Worm (Caenorhabditis elegans) whole organism, L3 larva: Measurements from ENCODE around the gene oxi-1.

Experiments
- R02D3.7 ChIP-seq: fragments of 150-350 bp; optimal IDR thresholded peaks from 2 replicates; lab custom pipeline; 2014; ENCODE audit warnings: missing biosample characterization, missing genetic modification characterization
- aly-2 ChIP-seq: fragments of 150-350 bp; optimal IDR thresholded peaks from 2 replicates; lab custom pipeline; 2014; ENCODE audit warnings: missing biosample characterization, missing genetic modification characterization
- ama-1 ChIP-seq: fragments of 150-350 bp; optimal IDR thresholded peaks from 2 replicates; lab custom pipeline; 2018
- ceh-28 ChIP-seq: fragments of 150-350 bp; optimal IDR thresholded peaks from 2 replicates; lab custom pipeline; 2014; ENCODE audit warnings: missing biosample characterization, missing genetic modification reagents, missing genetic modification characterization
- ceh-82 ChIP-seq: fragments of 150-350 bp; optimal IDR thresholded peaks from 2 replicates; lab custom pipeline; 2014; ENCODE audit warnings: missing biosample characterization, missing genetic modification characterization
- ceh-9 ChIP-seq: sonication (generic microtip); optimal IDR thresholded peaks from 2 replicates; lab custom pipeline; 2018; ENCODE audit warnings: missing biosample characterization, missing genetic modification characterization
- daf-12 ChIP-seq: fragments of 150-350 bp; optimal IDR thresholded peaks from 2 replicates; lab custom pipeline; 2014; ENCODE audit warnings: missing biosample characterization, missing genetic modification reagents, missing genetic modification characterization
- egl-5 ChIP-seq: fragments of 150-350 bp; optimal IDR thresholded peaks from 2 replicates; lab custom pipeline; 2017; ENCODE audit warnings: missing biosample characterization, missing genetic modification reagents, missing genetic modification characterization, inconsistent platforms
- elt-1 ChIP-seq: fragments of 150-350 bp; optimal IDR thresholded peaks from 2 replicates; lab custom pipeline; 2014; ENCODE audit warnings: missing biosample characterization, missing genetic modification characterization
- elt-2 ChIP-seq: sonication (generic microtip); optimal IDR thresholded peaks from 2 replicates; lab custom pipeline; 2016; ENCODE audit warnings: missing genetic modification reagents, mild to moderate bottlenecking, missing genetic modification characterization, missing compliant biosample characterization
- elt-3 ChIP-seq, 3 experiments: fragments of 150-350 bp in 1 of 3; sonication (generic microtip) in 2 of 3; optimal IDR thresholded peaks; 2 replicates in 2 of 3; 4 replicates in 1 of 3; lab custom pipeline; 2014 to 2017; ENCODE audit warnings: missing biosample characterization in 3 of 3, missing genetic modification characterization in 3 of 3
- eor-1 ChIP-seq, 2 experiments: fragments of 150-350 bp; optimal IDR thresholded peaks; 2 replicates each; lab custom pipeline; 2014 to 2018; ENCODE audit warnings: missing biosample characterization in 2 of 2, missing genetic modification characterization in 2 of 2
- fkh-10 ChIP-seq: sonication (generic microtip); optimal IDR thresholded peaks from 2 replicates; lab custom pipeline; 2017; ENCODE audit warnings: missing biosample characterization, missing genetic modification reagents, missing genetic modification characterization
- fkh-2 ChIP-seq: fragments of 150-350 bp; optimal IDR thresholded peaks from 2 replicates; lab custom pipeline; 2014; ENCODE audit warnings: missing biosample characterization, missing genetic modification reagents, missing genetic modification characterization
- fos-1 ChIP-seq: fragments of 150-350 bp; optimal IDR thresholded peaks from 2 replicates; lab custom pipeline; 2014; ENCODE audit warnings: missing biosample characterization, missing genetic modification characterization
- hmg-11 ChIP-seq: sonication (generic microtip); optimal IDR thresholded peaks from 2 replicates; lab custom pipeline; 2016; ENCODE audit warnings: missing genetic modification characterization, missing compliant biosample characterization
- jun-1 ChIP-seq: fragments of 150-350 bp; optimal IDR thresholded peaks from 2 replicates; lab custom pipeline; 2014; ENCODE audit warnings: missing biosample characterization, missing genetic modification reagents, missing genetic modification characterization
- lin-15B ChIP-seq: fragments of 150-350 bp; optimal IDR thresholded peaks from 2 replicates; lab custom pipeline; 2014; ENCODE audit warnings: missing biosample characterization, missing genetic modification characterization
- lin-39 ChIP-seq: fragments of 150-350 bp; optimal IDR thresholded peaks from 2 replicates; lab custom pipeline; 2018; ENCODE audit warnings: missing biosample characterization, missing genetic modification reagents, missing genetic modification characterization
- mdl-1 ChIP-seq: fragments of 150-350 bp; optimal IDR thresholded peaks from 2 replicates; lab custom pipeline; 2014; ENCODE audit warnings: missing biosample characterization, missing genetic modification characterization
- nfya-1 ChIP-seq: sonication (generic microtip); optimal IDR thresholded peaks from 2 replicates; lab custom pipeline; 2017; ENCODE audit warnings: missing genetic modification characterization, mild to moderate bottlenecking, missing compliant biosample characterization, antibody characterized with exemption, moderate library complexity; ENCODE audit not compliant: insufficient read depth
- nhr-11 ChIP-seq: fragments of 150-350 bp; optimal IDR thresholded peaks from 2 replicates; lab custom pipeline; 2014; ENCODE audit warnings: missing biosample characterization, missing genetic modification characterization
- nhr-12 ChIP-seq: fragments of 150-350 bp; optimal IDR thresholded peaks from 2 replicates; lab custom pipeline; 2014; ENCODE audit warnings: missing biosample characterization, missing genetic modification characterization
- nhr-23 ChIP-seq: fragments of 150-350 bp; optimal IDR thresholded peaks from 2 replicates; lab custom pipeline; 2014; ENCODE audit warnings: missing biosample characterization, missing genetic modification reagents, missing genetic modification characterization
- nhr-237 ChIP-seq: fragments of 150-350 bp; optimal IDR thresholded peaks from 2 replicates; lab custom pipeline; 2014; ENCODE audit warnings: missing biosample characterization, missing genetic modification characterization
- nhr-25 ChIP-seq: sonication (generic microtip); optimal IDR thresholded peaks from 2 replicates; lab custom pipeline; 2017; ENCODE audit warnings: missing biosample characterization, missing genetic modification characterization
- nhr-28 ChIP-seq: fragments of 150-350 bp; optimal IDR thresholded peaks from 2 replicates; lab custom pipeline; 2014; ENCODE audit warnings: missing biosample characterization, missing genetic modification characterization
- nhr-43 ChIP-seq: sonication (generic microtip); optimal IDR thresholded peaks from 2 replicates; lab custom pipeline; 2016; ENCODE audit warnings: mild to moderate bottlenecking, missing genetic modification characterization, missing compliant biosample characterization; ENCODE audit not compliant: poor library complexity, severe bottlenecking
- nhr-67 ChIP-seq: fragments of 150-350 bp; optimal IDR thresholded peaks from 2 replicates; lab custom pipeline; 2014; ENCODE audit warnings: missing biosample characterization, missing genetic modification characterization
- pha-4 ChIP-seq: fragments of 150-350 bp; optimal IDR thresholded peaks from 2 replicates; lab custom pipeline; 2014; ENCODE audit warnings: missing biosample characterization, missing genetic modification reagents, missing genetic modification characterization
- pqm-1 ChIP-seq: fragments of 150-350 bp; optimal IDR thresholded peaks from 2 replicates; lab custom pipeline; 2017; ENCODE audit warnings: missing biosample characterization, missing genetic modification characterization, inconsistent platforms
- skn-1 ChIP-seq: fragments of 150-350 bp; optimal IDR thresholded peaks from 2 replicates; lab custom pipeline; 2014; ENCODE audit warnings: missing biosample characterization, missing genetic modification characterization
- snpc-4 ChIP-seq: fragments of 150-350 bp; optimal IDR thresholded peaks from 2 replicates; lab custom pipeline; 2014; ENCODE audit warnings: missing biosample characterization, missing genetic modification characterization
- unc-39 ChIP-seq: sonication (generic microtip); optimal IDR thresholded peaks from 4 replicates; lab custom pipeline; 2017; ENCODE audit warnings: missing biosample characterization, missing genetic modification characterization
- unc-62 ChIP-seq: fragments of 150-350 bp; sonication (generic microtip); optimal IDR thresholded peaks from 4 replicates; lab custom pipeline; 2014; ENCODE audit warnings: missing biosample characterization, missing genetic modification reagents, missing genetic modification characterization
- zag-1 ChIP-seq: fragments of 150-350 bp; optimal IDR thresholded peaks from 2 replicates; lab custom pipeline; 2014; ENCODE audit warnings: missing biosample characterization, missing genetic modification characterization

Gene oxi-1

ce11 chrIII:10869595-10869994, 11.5 kb downstream of the oxi-1 start:
- no peak for TF ChIP-seq skn-1 (tag; lab: Kevin White, UChicago)
- TF ChIP-seq elt-1 (tag; lab: Kevin White, UChicago): no peak
- TF ChIP-seq lin-39 (tag; lab: Kevin White, UChicago): no peak
- no peak for TF ChIP-seq ceh-28 (tag; lab: Kevin White, UChicago)

ce11 chrIII:10870161-10870560, 12.1 kb downstream of the oxi-1 start:
- TF ChIP-seq ceh-28 (tag; lab: Kevin White, UChicago) (no peak), nhr-12 (tag; lab: Kevin White, UChicago) (no peak), unc-62 (no peak), nhr-237 (tag; lab: Kevin White, UChicago) (no peak), pha-4 (tag; lab: Kevin White, UChicago) (no peak), ama-1 (lab: Kevin White, UChicago) (no peak), nhr-28 (tag; lab: Kevin White, UChicago) (no peak), unc-39 (no peak), egl-5 (tag; lab: Kevin White, UChicago) (no peak), nfya-1 (tag; lab: Kevin White, UChicago) (no peak), daf-12 (no peak), jun-1 (tag; lab: Kevin White, UChicago) (no peak), lin-15B (tag; lab: Kevin White, UChicago) (no peak), elt-2 (no peak), aly-2 (tag; lab: Kevin White, UChicago) (no peak), ceh-82 (tag; lab: Kevin White, UChicago) (no peak), R02D3.7 (tag; lab: Kevin White, UChicago) (no peak), elt-1 (tag; lab: Kevin White, UChicago) (no peak), nhr-67 (tag; lab: Kevin White, UChicago) (no peak), zag-1 (no peak)

- TF ChIP-seq nhr-28 (tag; lab: Kevin White, UChicago): no peak
- no peak for TF ChIP-seq nhr-25
- TF ChIP-seq lin-15B (tag; lab: Kevin White, UChicago): no peak
- no peak for TF ChIP-seq nhr-11 (tag; lab: Kevin White, UChicago)
- TF ChIP-seq nfya-1 (tag; lab: Kevin White, UChicago): no peak
- TF ChIP-seq ceh-28 (tag; lab: Kevin White, UChicago): no peak
- TF ChIP-seq zag-1: no peak
These were observed 12.7 kb downstream of the oxi-1 start for ce11 chrIII:10870814-10871213.

- no peak for TF ChIP-seq lin-15B (tag; lab: Kevin White, UChicago)
- no peak for TF ChIP-seq nhr-43 (tag; lab: Kevin White, UChicago)
- TF ChIP-seq egl-5 (tag; lab: Kevin White, UChicago): no peak
- no peak for TF ChIP-seq mdl-1 (tag; lab: Kevin White, UChicago)
- TF ChIP-seq fkh-2: no peak
- TF ChIP-seq nhr-12 (tag; lab: Kevin White, UChicago): no peak
- no peak for TF ChIP-seq nfya-1 (tag; lab: Kevin White, UChicago)
- no peak for TF ChIP-seq ceh-28 (tag; lab: Kevin White, UChicago)
- TF ChIP-seq fos-1 (tag; lab: Kevin White, UChicago): no peak
- no peak for TF ChIP-seq fkh-10 (GFP tag; lab: Kevin White, UChicago)
These were observed 17.0 kb downstream of the oxi-1 start, which contains the start of gene C44B9.2 for ce11 chrIII:10875132-10875531. TSS of gene C44B9.2 (plus strand) at chrIII:10875432.

ce11 chrIII:10877542-10877941, 19.5 kb downstream of the oxi-1 start:
- no peak for TF ChIP-seq zag-1
- no peak for TF ChIP-seq ceh-9 (tag; lab: Kevin White, UChicago)

ce11 chrIII:10880083-10880482, 22.0 kb downstream of the oxi-1 start, which contains the start of gene C44B9.3:
TSS of gene C44B9.3 (minus strand) at chrIII:10880183.
- no peak for TF ChIP-seq fkh-2
- no peak for TF ChIP-seq pqm-1 (tag; lab: Kevin White, UChicago)
- no peak for TF ChIP-seq ceh-82 (tag; lab: Kevin White, UChicago)
- no peak for TF ChIP-seq eor-1 (tag; optimal IDR thresholded peaks at IDR 0.05; lab: Kevin White, UChicago)
- no peak for TF ChIP-seq lin-39 (tag; lab: Kevin White, UChicago)
- TF ChIP-seq nhr-25: no peak
- TF ChIP-seq snpc-4: no peak
- no peak for TF ChIP-seq fkh-10 (GFP tag; lab: Kevin White, UChicago)
- no peak for TF ChIP-seq unc-39
- TF ChIP-seq unc-62: no peak
- TF ChIP-seq nhr-23 (tag; lab: Kevin White, UChicago): no peak
- no peak for TF ChIP-seq hmg-11
- no peak for TF ChIP-seq aly-2 (tag; lab: Kevin White, UChicago)
- no peak for TF ChIP-seq egl-5 (tag; lab: Kevin White, UChicago)
- TF ChIP-seq ama-1 (lab: Kevin White, UChicago): no peak
- TF ChIP-seq elt-3 (tag; optimal IDR thresholded peaks at IDR 0.05; lab: Kevin White, UChicago): no peak
